Fruit fly (Drosophila melanogaster): ENCODE measurements around the gene CG43773.

CG43773 gene

DNA sequence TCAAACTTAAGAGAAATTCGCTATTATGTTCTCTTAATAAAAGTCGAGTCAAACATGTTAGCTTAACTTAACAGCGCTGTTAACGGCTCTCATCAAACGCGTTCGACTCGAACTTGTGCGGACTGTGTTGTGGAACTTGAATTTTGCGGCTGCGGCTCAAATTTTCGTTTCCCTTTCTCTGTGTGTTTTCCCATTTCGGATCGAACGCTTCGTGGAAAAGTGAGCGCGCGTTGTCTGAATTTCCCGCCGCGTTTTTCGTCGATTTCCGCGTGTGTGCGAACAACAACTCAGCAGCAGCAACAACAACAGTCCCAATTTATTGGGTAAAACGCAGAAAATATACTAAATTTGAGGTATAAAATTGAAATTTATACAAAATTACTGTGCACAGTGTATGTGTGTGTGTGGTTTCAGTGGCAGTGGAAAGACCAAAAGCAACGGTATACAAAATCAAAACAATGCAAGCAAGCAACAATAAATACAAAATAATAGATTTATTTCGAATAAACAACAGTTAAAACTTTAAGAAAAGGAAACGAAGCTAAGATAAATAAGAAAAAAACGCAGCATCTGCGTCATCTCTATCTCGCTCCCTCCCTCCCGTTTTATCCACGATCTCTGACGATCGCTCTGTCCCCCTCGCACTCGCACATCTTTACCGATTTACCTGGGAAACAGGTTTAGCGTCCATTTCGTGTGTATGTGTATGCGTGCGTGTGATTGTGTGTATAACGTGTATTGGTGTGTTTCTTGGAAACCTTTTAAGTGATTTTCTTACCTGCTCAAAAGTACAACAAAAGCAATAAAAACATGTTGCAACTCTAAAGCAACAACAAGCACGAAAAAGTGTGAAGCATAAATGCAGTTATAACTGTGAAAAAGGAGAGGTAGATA, 24.0 kb downstream of the CG43773 start, which contains the start of gene ed (continued):
- TF ChIP-seq luna (GFP tag; optimal IDR thresholded peaks at IDR 0.05) (no peak), BEAF-32 (GFP tag; optimal IDR thresholded peaks at IDR 0.05) (no peak), B-H1 (GFP tag; IDR thresholded peaks at IDR 0.05) (no peak), Doc2 (GFP tag; IDR thresholded peaks at IDR 0.05) (no peak), danr (GFP tag; IDR thresholded peaks at IDR 0.05) (no peak), CG9932 (GFP tag; IDR thresholded peaks at IDR 0.05) (no peak), CG4617 (GFP tag; optimal IDR thresholded peaks at IDR 0.05; ENCODE audit: borderline replicate concordance) (no peak), Jarid2 (GFP tag; optimal IDR thresholded peaks at IDR 0.05) (peak; percentile 90), Dll (GFP tag; IDR thresholded peaks at IDR 0.05; ENCODE audit: partially characterized antibody) (no peak), CTCF (GFP tag; optimal IDR thresholded peaks at IDR 0.05) (no peak), CG8924 (tag; optimal IDR thresholded peaks at IDR 0.05) (peak; percentile 49), sug (tag; optimal IDR thresholded peaks at IDR 0.05) (no peak), Dek (tag; optimal IDR thresholded peaks at IDR 0.05) (no peak), TFAM (GFP tag; optimal IDR thresholded peaks at IDR 0.05) (no peak), CG34376 (GFP tag; optimal IDR thresholded peaks at IDR 0.05) (no peak), CG9215 (GFP tag; IDR thresholded peaks at IDR 0.05) (no peak), corto (GFP tag; optimal IDR thresholded peaks at IDR 0.05) (no peak), CG13775 (GFP tag; optimal IDR thresholded peaks at IDR 0.05) (peak; percentile 10), slou (GFP tag; optimal IDR thresholded peaks at IDR 0.05) (no peak), CG4328 (GFP tag; optimal IDR thresholded peaks at IDR 0.05) (no peak), mld (GFP tag; IDR thresholded peaks at IDR 0.05; ENCODE audit: partially characterized antibody) (no peak), dimm (GFP tag; IDR thresholded peaks at IDR 0.05) (no peak), Max (GFP tag; optimal IDR thresholded peaks at IDR 0.05) (peak; percentile 5), crc (GFP tag; optimal IDR thresholded peaks at IDR 0.05) (no peak), fd3F (GFP tag; optimal IDR thresholded peaks at IDR 0.05) (no peak), CG5245 (GFP tag; optimal IDR thresholded peaks at IDR 0.05) (no peak), Gsc (GFP tag; IDR thresholded peaks at IDR 0.05) (no peak), jumu (GFP tag; optimal IDR thresholded peaks at IDR 0.05) (no peak), HHEX (GFP tag; optimal IDR thresholded peaks at IDR 0.05) (no peak), schlank (tag; optimal IDR thresholded peaks at IDR 0.05) (no peak), CG3995 (GFP tag; optimal IDR thresholded peaks at IDR 0.05) (no peak), CG18599 (GFP tag; optimal IDR thresholded peaks at IDR 0.05) (no peak), BtbVII (GFP tag; optimal IDR thresholded peaks at IDR 0.05) (no peak), CG5180 (GFP tag; optimal IDR thresholded peaks at IDR 0.05) (peak; percentile 98), CG17385 (GFP tag; optimal IDR thresholded peaks at IDR 0.05) (no peak), CG10959 (GFP tag; IDR thresholded peaks at IDR 0.05) (no peak), CG10209 (GFP tag; optimal IDR thresholded peaks at IDR 0.05) (no peak), CG15011 (GFP tag; optimal IDR thresholded peaks at IDR 0.05) (no peak), CG10543 (GFP tag; optimal IDR thresholded peaks at IDR 0.05) (peak; percentile 5), D (optimal IDR thresholded peaks at IDR 0.05) (no peak), D (GFP tag; optimal IDR thresholded peaks at IDR 0.05) (no peak), YL-1 (GFP tag; optimal IDR thresholded peaks at IDR 0.05) (peak; percentile 33), p53 (GFP tag; optimal IDR thresholded peaks at IDR 0.05) (no peak), kah (GFP tag; optimal IDR thresholded peaks at IDR 0.05) (no peak), chn (GFP tag; optimal IDR thresholded peaks at IDR 0.05) (no peak), D19B (GFP tag; optimal IDR thresholded peaks at IDR 0.05) (no peak), chm (GFP tag; IDR thresholded peaks at IDR 0.05) (peak; percentile 94), eyg (GFP tag; optimal IDR thresholded peaks at IDR 0.05) (no peak), knrl (GFP tag; IDR thresholded peaks at IDR 0.05; ENCODE audit: partially characterized antibody) (no peak), CG31441 (GFP tag; IDR thresholded peaks at IDR 0.05) (no peak)

All from whole organism, embryonic.